Worm (Caenorhabditis elegans) whole organism, L2 larva: ENCODE results near the gene F13H10.3.

Experiments used
- C34F6.9 ChIP-seq: fragments of 150-350 bp; optimal IDR thresholded peaks from 2 replicates; lab custom pipeline; 2014; ENCODE audit warnings: missing biosample characterization, missing genetic modification characterization
- F13H6.1 ChIP-seq: sonication (generic microtip); optimal IDR thresholded peaks from 2 replicates; lab custom pipeline; 2016; ENCODE audit warnings: missing genetic modification characterization, missing compliant biosample characterization
- R02D3.7 ChIP-seq: fragments of 150-350 bp; optimal IDR thresholded peaks from 2 replicates; lab custom pipeline; 2014; ENCODE audit warnings: missing biosample characterization, missing genetic modification characterization
- Y55F3AM.14 ChIP-seq: fragments of 200-800 bp; sonication (Bioruptor generic); optimal IDR thresholded peaks from 2 replicates; lab custom pipeline; 2018; ENCODE audit warnings: mild to moderate bottlenecking, missing genetic modification characterization, missing compliant biosample characterization
- alr-1 ChIP-seq: fragments of 150-350 bp; optimal IDR thresholded peaks from 2 replicates; lab custom pipeline; 2014; ENCODE audit warnings: missing biosample characterization, missing genetic modification characterization
- blmp-1 ChIP-seq: sonication (generic microtip); optimal IDR thresholded peaks from 2 replicates; lab custom pipeline; 2017; ENCODE audit warnings: missing genetic modification characterization, mild to moderate bottlenecking, missing compliant biosample characterization, antibody characterized with exemption, moderate library complexity; ENCODE audit not compliant: insufficient read depth
- ceh-16 ChIP-seq: fragments of 150-350 bp; optimal IDR thresholded peaks from 2 replicates; lab custom pipeline; 2014; ENCODE audit warnings: missing biosample characterization, missing genetic modification characterization
- ceh-82 ChIP-seq: fragments of 150-350 bp; optimal IDR thresholded peaks from 2 replicates; lab custom pipeline; 2014; ENCODE audit warnings: missing biosample characterization, missing genetic modification characterization
- crh-2 ChIP-seq: sonication (generic microtip); optimal IDR thresholded peaks from 2 replicates; lab custom pipeline; 2017; ENCODE audit warnings: missing biosample characterization, missing genetic modification characterization
- egl-27 ChIP-seq: sonication (generic microtip); optimal IDR thresholded peaks from 3 replicates; lab custom pipeline; 2017; ENCODE audit warnings: missing biosample characterization, missing genetic modification reagents, missing genetic modification characterization
- elt-1 ChIP-seq: fragments of 150-350 bp; optimal IDR thresholded peaks from 2 replicates; lab custom pipeline; 2014; ENCODE audit warnings: missing biosample characterization, missing genetic modification characterization
- elt-3 ChIP-seq: sonication (generic microtip); optimal IDR thresholded peaks from 2 replicates; lab custom pipeline; 2017; ENCODE audit warnings: missing biosample characterization, missing genetic modification characterization
- fos-1 ChIP-seq: fragments of 150-350 bp; optimal IDR thresholded peaks from 2 replicates; lab custom pipeline; 2014; ENCODE audit warnings: missing biosample characterization, missing genetic modification characterization
- lin-11 ChIP-seq: fragments of 150-350 bp; sonication (generic microtip); optimal IDR thresholded peaks from 2 replicates; lab custom pipeline; 2014; ENCODE audit warnings: missing biosample characterization, missing genetic modification characterization, inconsistent platforms, mixed read lengths
- lin-39 ChIP-seq: fragments of 150-350 bp; optimal IDR thresholded peaks from 2 replicates; lab custom pipeline; 2014; ENCODE audit warnings: missing biosample characterization, missing genetic modification reagents, missing genetic modification characterization
- lsy-2 ChIP-seq, 2 experiments: fragments of 150-350 bp in 1 of 2; sonication (generic microtip) in 1 of 2; optimal IDR thresholded peaks; 2 replicates each; lab custom pipeline; 2014 to 2017; ENCODE audit warnings: missing biosample characterization in 2 of 2, missing genetic modification characterization in 2 of 2
- mbf-1 ChIP-seq: sonication (generic microtip); optimal IDR thresholded peaks from 2 replicates; lab custom pipeline; 2017; ENCODE audit warnings: missing biosample characterization, missing genetic modification characterization
- mdl-1 ChIP-seq, 2 experiments: fragments of 150-350 bp in 1 of 2; sonication (generic microtip) in 1 of 2; optimal IDR thresholded peaks; 2 replicates each; lab custom pipeline; 2017; ENCODE audit warnings: missing biosample characterization in 2 of 2, missing genetic modification characterization in 2 of 2
- nhr-10 ChIP-seq: sonication (generic microtip); optimal IDR thresholded peaks from 2 replicates; lab custom pipeline; 2017; ENCODE audit warnings: missing biosample characterization, missing genetic modification characterization
- nhr-11 ChIP-seq: fragments of 150-350 bp; optimal IDR thresholded peaks from 2 replicates; lab custom pipeline; 2014; ENCODE audit warnings: missing biosample characterization, missing genetic modification characterization
- nhr-12 ChIP-seq: fragments of 150-350 bp; optimal IDR thresholded peaks from 2 replicates; lab custom pipeline; 2014; ENCODE audit warnings: missing biosample characterization, missing genetic modification characterization
- nhr-129 ChIP-seq: fragments of 150-350 bp; optimal IDR thresholded peaks from 2 replicates; lab custom pipeline; 2014; ENCODE audit warnings: missing biosample characterization, missing genetic modification characterization
- nhr-21 ChIP-seq: fragments of 150-350 bp; optimal IDR thresholded peaks from 2 replicates; lab custom pipeline; 2014; ENCODE audit warnings: missing biosample characterization, missing genetic modification characterization
- nhr-237 ChIP-seq: fragments of 150-350 bp; optimal IDR thresholded peaks from 2 replicates; lab custom pipeline; 2014; ENCODE audit warnings: missing biosample characterization, missing genetic modification characterization
- nhr-25 ChIP-seq: fragments of 150-350 bp; sonication (generic microtip); optimal IDR thresholded peaks from 3 replicates; lab custom pipeline; 2014; ENCODE audit warnings: missing biosample characterization, missing genetic modification characterization
- nhr-77 ChIP-seq: fragments of 150-350 bp; optimal IDR thresholded peaks from 2 replicates; lab custom pipeline; 2014; ENCODE audit warnings: missing biosample characterization, missing genetic modification characterization
- peb-1 ChIP-seq: fragments of 150-350 bp; optimal IDR thresholded peaks from 2 replicates; lab custom pipeline; 2014; ENCODE audit warnings: missing biosample characterization, missing genetic modification characterization
- sem-4 ChIP-seq: fragments of 150-350 bp; optimal IDR thresholded peaks from 2 replicates; lab custom pipeline; 2014; ENCODE audit warnings: missing biosample characterization, missing genetic modification reagents, missing genetic modification characterization
- sma-3 ChIP-seq: sonication (generic microtip); optimal IDR thresholded peaks from 2 replicates; lab custom pipeline; 2016; ENCODE audit warnings: missing genetic modification reagents, missing genetic modification characterization, missing compliant biosample characterization
- sma-9 ChIP-seq, 2 experiments: fragments of 150-350 bp in 1 of 2; sonication (generic microtip) in 1 of 2; optimal IDR thresholded peaks; 2 replicates each; lab custom pipeline; 2014 to 2016; ENCODE audit warnings: missing genetic modification characterization in 2 of 2, mild to moderate bottlenecking in 1 of 2, missing biosample characterization in 1 of 2, missing compliant biosample characterization in 1 of 2, missing genetic modification reagents in 1 of 2, moderate library complexity in 1 of 2
- snpc-4 ChIP-seq: fragments of 150-350 bp; optimal IDR thresholded peaks from 2 replicates; lab custom pipeline; 2014; ENCODE audit warnings: missing biosample characterization, missing genetic modification characterization
- unc-39 ChIP-seq: fragments of 150-350 bp; optimal IDR thresholded peaks from 2 replicates; lab custom pipeline; 2014; ENCODE audit warnings: missing biosample characterization, missing genetic modification characterization
- unc-55 ChIP-seq: fragments of 150-350 bp; sonication (generic microtip); optimal IDR thresholded peaks from 3 replicates; lab custom pipeline; 2014; ENCODE audit warnings: missing biosample characterization, missing genetic modification reagents, missing genetic modification characterization
- unc-62 ChIP-seq: fragments of 150-350 bp; optimal IDR thresholded peaks from 2 replicates; lab custom pipeline; 2014; ENCODE audit warnings: missing biosample characterization, missing genetic modification reagents, missing genetic modification characterization
- zag-1 ChIP-seq: fragments of 150-350 bp; optimal IDR thresholded peaks from 2 replicates; lab custom pipeline; 2014; ENCODE audit warnings: missing biosample characterization, missing genetic modification characterization
- ztf-1 ChIP-seq: fragments of 200-800 bp; sonication (Bioruptor generic); conservative IDR thresholded peaks from 2 replicates; pipeline ENCODE4 v1.3.6; 2022; ENCODE audit warnings: missing genetic modification characterization, missing compliant biosample characterization
- ztf-11 ChIP-seq: sonication (generic microtip); optimal IDR thresholded peaks from 2 replicates; lab custom pipeline; 2017; ENCODE audit warnings: missing biosample characterization, missing genetic modification characterization
- ztf-4 ChIP-seq: fragments of 150-350 bp; optimal IDR thresholded peaks from 2 replicates; lab custom pipeline; 2014; ENCODE audit warnings: missing biosample characterization, missing genetic modification characterization

Gene F13H10.3

ce11 chrIV:10981761-10982160, 34.0 kb downstream of the F13H10.3 start, which contains the start of gene Y43E12A.2:
Y43E12A.2 (plus strand) TSS chrIV:10982061.
- no peak for TF ChIP-seq nhr-11 (tag; lab: Kevin White, UChicago)
- no peak for TF ChIP-seq elt-3
- no peak for TF ChIP-seq snpc-4 (tag; lab: Kevin White, UChicago)
- TF ChIP-seq ztf-1 (GFP tag; lab: Robert Waterston, UW), result no peak
- no peak for TF ChIP-seq ztf-4
- TF ChIP-seq lsy-2 (tag; optimal IDR thresholded peaks at IDR 0.05; lab: Kevin White, UChicago), result no peak
- TF ChIP-seq unc-39 (tag; lab: Kevin White, UChicago), result no peak
- TF ChIP-seq egl-27 (tag; lab: Kevin White, UChicago), result no peak
- no peak for TF ChIP-seq R02D3.7 (tag; lab: Kevin White, UChicago)
- TF ChIP-seq blmp-1 (tag; lab: Kevin White, UChicago), result no peak
- TF ChIP-seq nhr-25 (tag; lab: Kevin White, UChicago), result no peak
- TF ChIP-seq mdl-1 (tag; optimal IDR thresholded peaks at IDR 0.05; lab: Kevin White, UChicago), result no peak
- TF ChIP-seq crh-2, result no peak
- no peak for TF ChIP-seq ztf-11 (tag; lab: Kevin White, UChicago)
- no peak for TF ChIP-seq nhr-10 (tag; lab: Kevin White, UChicago)
- TF ChIP-seq peb-1 (tag; lab: Kevin White, UChicago), result no peak
- TF ChIP-seq lin-39 (tag; lab: Kevin White, UChicago), result no peak
- TF ChIP-seq, all 48 proteins: peak for 0

ce11 chrIV:10980628-10981027, 35.1 kb downstream of the F13H10.3 start:
- TF ChIP-seq alr-1 (no peak), nhr-25 (tag; lab: Kevin White, UChicago) (peak; percentile 24), mbf-1 (tag; lab: Kevin White, UChicago) (no peak)
- TF ChIP-seq, all 48 proteins: peak for 1

- peak; percentile 49 for TF ChIP-seq C34F6.9
- TF ChIP-seq ceh-82 (tag; lab: Kevin White, UChicago), result no peak
- no peak for TF ChIP-seq sma-3 (GFP tag; lab: Kevin White, UChicago)
- no peak for TF ChIP-seq mbf-1 (tag; lab: Kevin White, UChicago)
- TF ChIP-seq lin-39 (tag; lab: Kevin White, UChicago), result no peak
- peak in 1 of 2 experiments; percentile 59 for TF ChIP-seq lsy-2 (tag; optimal IDR thresholded peaks at IDR 0.05; lab: Kevin White, UChicago)
- no peak for TF ChIP-seq ztf-11 (tag; lab: Kevin White, UChicago)
- no peak for TF ChIP-seq lin-11 (tag; lab: Kevin White, UChicago)
- no peak for TF ChIP-seq blmp-1 (tag; lab: Kevin White, UChicago)
- no peak for TF ChIP-seq unc-39 (tag; lab: Kevin White, UChicago)
- TF ChIP-seq mdl-1 (tag; optimal IDR thresholded peaks at IDR 0.05; lab: Kevin White, UChicago), result no peak
- TF ChIP-seq nhr-237 (tag; lab: Kevin White, UChicago), result no peak
- TF ChIP-seq sem-4, result no peak
- no peak for TF ChIP-seq snpc-4 (tag; lab: Kevin White, UChicago)
- peak; percentile 16 for TF ChIP-seq sma-9 (GFP tag; optimal IDR thresholded peaks at IDR 0.05; lab: Kevin White, UChicago)
- no peak for TF ChIP-seq sma-9 (tag; optimal IDR thresholded peaks at IDR 0.05; lab: Kevin White, UChicago)
- no peak for TF ChIP-seq R02D3.7 (tag; lab: Kevin White, UChicago)
- peak; percentile 13 for TF ChIP-seq unc-55
- TF ChIP-seq ceh-16, result no peak
- TF ChIP-seq unc-62 (GFP tag; lab: Kevin White, UChicago), result no peak
- TF ChIP-seq zag-1 (tag; lab: Kevin White, UChicago), result no peak
- TF ChIP-seq nhr-129 (tag; lab: Kevin White, UChicago), result peak; percentile 66
- no peak for TF ChIP-seq ztf-1 (GFP tag; lab: Robert Waterston, UW)
- TF ChIP-seq egl-27 (tag; lab: Kevin White, UChicago), result no peak
- TF ChIP-seq ztf-4, result no peak
- no peak for TF ChIP-seq fos-1 (tag; lab: Kevin White, UChicago)
- TF ChIP-seq nhr-21 (tag; lab: Kevin White, UChicago), result no peak
- TF ChIP-seq elt-1 (tag; lab: Kevin White, UChicago), result no peak
- no peak for TF ChIP-seq Y55F3AM.14 (GFP tag; lab: Kevin White, UChicago)
- TF ChIP-seq nhr-12 (tag; lab: Kevin White, UChicago), result no peak
- peak; percentile 75 for TF ChIP-seq F13H6.1 (tag; lab: Kevin White, UChicago)
- no peak for TF ChIP-seq nhr-10 (tag; lab: Kevin White, UChicago)
- no peak for TF ChIP-seq elt-3
- no peak for TF ChIP-seq nhr-77 (tag; lab: Kevin White, UChicago)
Measured at ce11 chrIV:10979689-10980088, 36.1 kb downstream of the F13H10.3 start.
